Worm (Caenorhabditis elegans): Measurements from ENCODE around the gene Y46G5A.7.
"Not testable (repeated sequence)": the region's sequence is repeated elsewhere in the genome, so short reads cannot be mapped to it uniquely, and the experiment has no call there.

DNA sequence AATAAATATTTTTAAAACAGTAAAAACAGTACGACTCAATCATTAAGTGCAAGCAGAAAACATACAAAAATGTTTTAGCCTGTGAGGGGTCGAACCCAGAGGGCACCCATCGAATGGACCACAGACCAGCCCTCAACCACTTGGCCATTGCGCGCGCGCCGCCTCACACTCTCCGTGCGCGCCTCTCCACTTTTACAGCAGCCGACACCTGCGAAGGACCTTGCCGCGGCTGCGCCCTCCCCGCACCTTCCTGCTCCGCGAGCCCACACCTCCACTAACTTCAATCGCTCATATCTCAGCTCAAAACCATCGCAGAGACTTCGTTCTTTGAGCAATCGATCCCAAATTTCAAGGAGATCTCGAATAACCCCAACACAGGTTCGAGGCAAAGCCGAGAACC lies 22.2 kb upstream of the Y46G5A.7 start:
- TF ChIP-seq ceh-82 (tag; optimal IDR thresholded peaks at IDR 0.05) = peak; percentile 46 to 72 (median 56)
- not testable (repeated sequence) for TF ChIP-seq mep-1 (tag; optimal IDR thresholded peaks at IDR 0.05); unc-62 (GFP tag; optimal IDR thresholded peaks at IDR 0.05); zag-1 (tag; optimal IDR thresholded peaks at IDR 0.05); mdl-1 (tag; optimal IDR thresholded peaks at IDR 0.05); elt-3 (tag; optimal IDR thresholded peaks at IDR 0.05); egl-27 (tag; optimal IDR thresholded peaks at IDR 0.05); nhr-84 (tag; optimal IDR thresholded peaks at IDR 0.05); fos-1 (tag; optimal IDR thresholded peaks at IDR 0.05)
- peak; percentile 97 for TF ChIP-seq snpc-4 (tag; optimal IDR thresholded peaks at IDR 0.05)
- peak; percentile 25 for TF ChIP-seq egl-13 (tag; optimal IDR thresholded peaks at IDR 0.05)
